Worm (Caenorhabditis elegans): ENCODE results near the gene nxf-2.

nxf-2 gene

ce11 chrV:14463087-14463486, 45.5 kb upstream of the nxf-2 start, which contains the start of gene F08H9.3 (continued):
- peak; percentile 82 for TF ChIP-seq Y79H2A.3 (GFP tag; conservative IDR thresholded peaks at IDR 0.05)
- peak; percentile 75 for TF ChIP-seq pbrm-1 (GFP tag; IDR thresholded peaks at IDR 0.05)
- TF ChIP-seq tlf-1 (GFP tag; optimal IDR thresholded peaks at IDR 0.05) = peak; percentile 6
- peak; percentile 74 for TF ChIP-seq mcd-1 (GFP tag; IDR thresholded peaks at IDR 0.05)
- TF ChIP-seq nfyb-1 (GFP tag; IDR thresholded peaks at IDR 0.05) = 0 out of 2 replicates have a peak, but pooled peaks have one; percentile 58
- peak; percentile 55; the same call in 1 of the 2 replicates for TF ChIP-seq rcor-1 (GFP tag; IDR thresholded peaks at IDR 0.05)
- TF ChIP-seq B0336.3 (GFP tag; IDR thresholded peaks at IDR 0.05) = peak; percentile 52; the same call in 1 of the 2 replicates
- TF ChIP-seq dox-1 (GFP tag; IDR thresholded peaks at IDR 0.05) = peak; percentile 84

ce11 chrV:14462653-14463052, 45.0 kb upstream of the nxf-2 start:
- TF ChIP-seq sdz-38 (tag; optimal IDR thresholded peaks at IDR 0.05) (no peak), ztf-25 (GFP tag; IDR thresholded peaks at IDR 0.05) (no peak), Y95B8A.8 (GFP tag; IDR thresholded peaks at IDR 0.05) (no peak), nhr-90 (tag; optimal IDR thresholded peaks at IDR 0.05) (no peak), nhr-80 (tag; optimal IDR thresholded peaks at IDR 0.05) (no peak)

DNA sequence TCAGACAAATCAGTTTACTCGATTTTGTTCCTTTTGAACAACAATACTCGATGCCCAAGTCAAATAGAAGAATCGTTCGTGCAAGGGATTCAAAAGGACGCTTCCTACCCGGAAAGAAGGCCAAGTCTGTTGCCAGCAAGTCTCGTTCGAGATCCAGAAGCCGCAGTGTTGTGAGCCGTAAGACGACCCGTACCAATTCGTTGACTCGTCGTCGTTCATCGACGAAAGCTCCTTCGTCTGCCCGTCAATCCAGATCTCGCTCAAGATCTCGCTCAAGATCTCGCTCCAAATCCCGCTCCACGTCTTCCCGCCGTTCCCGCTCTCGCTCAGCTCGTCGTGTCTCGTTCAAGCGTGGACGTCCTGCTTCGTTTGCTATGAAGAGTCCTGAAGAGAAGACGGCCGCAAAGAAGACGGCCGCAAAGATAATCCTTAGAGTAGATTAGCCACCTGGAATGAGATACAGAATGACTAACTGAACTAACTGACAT, 43.0 kb upstream of the nxf-2 start, which contains the start of gene F08H9.2:
TSS of gene F08H9.2 (plus strand) at position 51 of the 488 bp plus-strand sequence.
- 0 out of 2 replicates have a peak, but pooled peaks have one; percentile 15 for TF ChIP-seq nfyb-1 (GFP tag; IDR thresholded peaks at IDR 0.05)
- peak; percentile 76 for TF ChIP-seq zfh-2 (GFP tag; conservative IDR thresholded peaks at IDR 0.05)
- no peak for TF ChIP-seq ztf-25 (GFP tag; IDR thresholded peaks at IDR 0.05)
- TF ChIP-seq snpc-4 (GFP tag; optimal IDR thresholded peaks at IDR 0.05) = no peak
- no peak for TF ChIP-seq snpc-4 (tag; optimal IDR thresholded peaks at IDR 0.05)

- 0 out of 2 replicates have a peak, but pooled peaks have one; percentile 11 for TF ChIP-seq F33H1.4 (GFP tag; IDR thresholded peaks at IDR 0.05)
- no peak for TF ChIP-seq lin-35 (GFP tag; optimal IDR thresholded peaks at IDR 0.05)
- TF ChIP-seq him-1 (tag; optimal IDR thresholded peaks at IDR 0.05) = peak; percentile 17
- TF ChIP-seq zfh-2 (GFP tag; conservative IDR thresholded peaks at IDR 0.05) = no peak
- TF ChIP-seq lin-54 (GFP tag; optimal IDR thresholded peaks at IDR 0.05) = peak; percentile 9
- peak; percentile 66 for TF ChIP-seq hrde-1 (tag; optimal IDR thresholded peaks at IDR 0.05; ENCODE audit: borderline replicate concordance)
- TF ChIP-seq ztf-26 (tag; optimal IDR thresholded peaks at IDR 0.05) = no peak
- peak; percentile 5 for TF ChIP-seq xnd-1 (tag; optimal IDR thresholded peaks at IDR 0.05)
- no peak for TF ChIP-seq ama-1 (optimal IDR thresholded peaks at IDR 0.05)
- no peak for TF ChIP-seq ama-1 (GFP tag; optimal IDR thresholded peaks at IDR 0.05)
- TF ChIP-seq snpc-4 (GFP tag; optimal IDR thresholded peaks at IDR 0.05) = no peak
- peak in 1 of 4 experiments; percentile 13 for TF ChIP-seq snpc-4 (tag; optimal IDR thresholded peaks at IDR 0.05)
- no peak for TF ChIP-seq Y79H2A.3 (GFP tag; conservative IDR thresholded peaks at IDR 0.05)
- TF ChIP-seq attf-3 (GFP tag; conservative IDR thresholded peaks at IDR 0.05) = no peak
- TF ChIP-seq madf-6 (GFP tag; IDR thresholded peaks at IDR 0.05) = 0 out of 2 replicates have a peak, but pooled peaks have one; percentile 28
Measured at ce11 chrV:14460122-14460521, 42.5 kb upstream of the nxf-2 start.

ce11 chrV:14457070-14457469, 39.4 kb upstream of the nxf-2 start, which contains the start of gene coh-3:
coh-3 (plus strand) TSS chrV:14457422.
- no peak for TF ChIP-seq ceh-58 (GFP tag; IDR thresholded peaks at IDR 0.05)
- no peak for TF ChIP-seq die-1 (tag; optimal IDR thresholded peaks at IDR 0.05)
- TF ChIP-seq fkh-3 (tag; optimal IDR thresholded peaks at IDR 0.05) = no peak
- no peak for TF ChIP-seq F55B11.4 (tag; optimal IDR thresholded peaks at IDR 0.05; ENCODE audit: borderline replicate concordance, insufficient read depth)
- no peak for TF ChIP-seq zim-3 (tag; optimal IDR thresholded peaks at IDR 0.05)
- TF ChIP-seq attf-6 (GFP tag; IDR thresholded peaks at IDR 0.05) = peak; percentile 70
- peak; percentile 96 for TF ChIP-seq madf-8 (GFP tag; conservative IDR thresholded peaks at IDR 0.05)
- TF ChIP-seq F57C9.4 (tag; optimal IDR thresholded peaks at IDR 0.05) = no peak
- TF ChIP-seq ceh-79 (tag; optimal IDR thresholded peaks at IDR 0.05) = no peak
- no peak for TF ChIP-seq F52B5.7 (tag; optimal IDR thresholded peaks at IDR 0.05)
- TF ChIP-seq let-607 (tag; optimal IDR thresholded peaks at IDR 0.05) = no peak
- TF ChIP-seq sptf-2 (GFP tag; optimal IDR thresholded peaks at IDR 0.05) = no peak
- TF ChIP-seq mel-28 (tag; optimal IDR thresholded peaks at IDR 0.05; ENCODE audit: borderline replicate concordance) = no peak
- no peak for TF ChIP-seq nhr-120 (GFP tag; IDR thresholded peaks at IDR 0.05)
- no peak for TF ChIP-seq hrde-1 (tag; optimal IDR thresholded peaks at IDR 0.05; ENCODE audit: borderline replicate concordance)
- TF ChIP-seq mcd-1 (GFP tag; IDR thresholded peaks at IDR 0.05) = peak; percentile 63
- no peak for TF ChIP-seq attf-5 (GFP tag; optimal IDR thresholded peaks at IDR 0.05)
